Worm (Caenorhabditis elegans) whole organism, dauer: ENCODE results near the gene Y39B6A.30.
"Not testable (repeated sequence)": the region's sequence is repeated elsewhere in the genome, so short reads cannot be mapped to it uniquely, and the experiment has no call there.

Experiments used
- unc-62 ChIP-seq: sonication (generic microtip); optimal IDR thresholded peaks from 2 replicates; lab custom pipeline; 2017; ENCODE audit warnings: missing biosample characterization, missing genetic modification reagents, missing genetic modification characterization

Gene Y39B6A.30

ce11 chrV:19014273-19014672, at the start of gene Y39B6A.30:
TSS of gene Y39B6A.30 (plus strand) at chrV:19014573.
- not testable (repeated sequence) for TF ChIP-seq unc-62

ce11 chrV:18967479-18968056, 46.8 kb upstream of the Y39B6A.30 start, which contains the start of gene Y39B6A.43:
TSS of gene Y39B6A.43 (minus strand) at chrV:18967829.
- no peak for TF ChIP-seq unc-62

- no peak for TF ChIP-seq unc-62
These were observed 44.7 kb upstream of the Y39B6A.30 start, which contains the start of gene Y39B6A.42 for ce11 chrV:18969590-18970105. TSS of gene Y39B6A.42 (minus strand) at chrV:18969640.

- TF ChIP-seq unc-62: no peak
These were observed 37.8 kb upstream of the Y39B6A.30 start for ce11 chrV:18976539-18976938.

ce11 chrV:18977876-18978275, 36.5 kb upstream of the Y39B6A.30 start, which contains the start of gene Y39B6A.41:
TSS of gene Y39B6A.41 (minus strand) at chrV:18977976.
- TF ChIP-seq unc-62: no peak

ce11 chrV:18978301-18978700, 36.1 kb upstream of the Y39B6A.30 start:
- no peak for TF ChIP-seq unc-62

ce11 chrV:18980980-18981529, 33.3 kb upstream of the Y39B6A.30 start, which contains the start of the genes mrps-35 and sws-1:
TSS of gene mrps-35 (plus strand) at chrV:18981306.
TSS of gene sws-1 (minus strand) at chrV:18981479.
- no peak for TF ChIP-seq unc-62

- TF ChIP-seq unc-62: no peak
These were observed 32.6 kb upstream of the Y39B6A.30 start for ce11 chrV:18981736-18982135.

ce11 chrV:18986103-18986502, 28.3 kb upstream of the Y39B6A.30 start:
- no peak for TF ChIP-seq unc-62

- no peak for TF ChIP-seq unc-62
These were observed 24.0 kb upstream of the Y39B6A.30 start, which contains the start of the genes reps-1 and Y39B6A.37 for ce11 chrV:18990238-18990901. TSS of gene reps-1 (minus strand) at chrV:18990500. TSS of gene Y39B6A.37 (plus strand) at chrV:18990851.

ce11 chrV:18990958-18991357, 23.4 kb upstream of the Y39B6A.30 start:
- no peak for TF ChIP-seq unc-62

- TF ChIP-seq unc-62: no peak
These were observed 21.4 kb upstream of the Y39B6A.30 start for ce11 chrV:18993017-18993416.

ce11 chrV:18993535-18993990, 20.8 kb upstream of the Y39B6A.30 start, which contains the start of gene gtf-2F2:
TSS of gene gtf-2F2 (plus strand) at chrV:18993940.
- no peak for TF ChIP-seq unc-62

- TF ChIP-seq unc-62: no peak
These were observed 16.3 kb upstream of the Y39B6A.30 start, which contains the start of gene tgt-2 for ce11 chrV:18998045-18998444. TSS of gene tgt-2 (plus strand) at chrV:18998345.

ce11 chrV:19000542-19000941, 13.8 kb upstream of the Y39B6A.30 start:
- no peak for TF ChIP-seq unc-62

- TF ChIP-seq unc-62: no peak
These were observed 13.4 kb upstream of the Y39B6A.30 start, which contains the start of gene Y39B6A.34 for ce11 chrV:19001016-19001415. TSS of gene Y39B6A.34 (plus strand) at chrV:19001018.

ce11 chrV:19001656-19002055, 12.7 kb upstream of the Y39B6A.30 start, which contains the start of gene Y39B6A.33:
TSS of gene Y39B6A.33 (plus strand) at chrV:19001956.
- no peak for TF ChIP-seq unc-62
